Fruit fly (Drosophila melanogaster): ENCODE measurements around the gene para.

The para gene

dm6 chrX:16441245-16441644, 91.7 kb downstream of the para start, which contains the start of the genes Cdc50 and rngo (continued):
- TF ChIP-seq CG1529 (GFP tag; optimal IDR thresholded peaks at IDR 0.05) (no peak), NfI (GFP tag; optimal IDR thresholded peaks at IDR 0.05) (no peak), CG2678 (tag; optimal IDR thresholded peaks at IDR 0.05) (no peak), TFAM (GFP tag; optimal IDR thresholded peaks at IDR 0.05) (no peak), CG3163 (GFP tag; optimal IDR thresholded peaks at IDR 0.05) (no peak), zfh1 (GFP tag; IDR thresholded peaks at IDR 0.05) (no peak), CG2202 (tag; optimal IDR thresholded peaks at IDR 0.05) (no peak), CG17361 (GFP tag; IDR thresholded peaks at IDR 0.05) (no peak), Dfd (GFP tag; optimal IDR thresholded peaks at IDR 0.05) (no peak), psq (GFP tag; optimal IDR thresholded peaks at IDR 0.05) (no peak), org-1 (GFP tag; optimal IDR thresholded peaks at IDR 0.05) (no peak), CG11456 (GFP tag; IDR thresholded peaks at IDR 0.05) (no peak), amos (GFP tag; IDR thresholded peaks at IDR 0.05; ENCODE audit: partially characterized antibody) (peak; percentile 92), lmd (GFP tag; IDR thresholded peaks at IDR 0.05) (no peak), CG12391 (tag; optimal IDR thresholded peaks at IDR 0.05) (peak; percentile 56), CG18619 (GFP tag; optimal IDR thresholded peaks at IDR 0.05) (no peak), Neu2 (GFP tag; optimal IDR thresholded peaks at IDR 0.05; ENCODE audit: borderline replicate concordance) (no peak), trh (GFP tag; optimal IDR thresholded peaks at IDR 0.05) (no peak), NFAT (GFP tag; IDR thresholded peaks at IDR 0.05) (no peak), seq (GFP tag; IDR thresholded peaks at IDR 0.05) (no peak), nmo (GFP tag; optimal IDR thresholded peaks at IDR 0.05) (peak; percentile 72), Jarid2 (GFP tag; optimal IDR thresholded peaks at IDR 0.05) (no peak), salm (tag; optimal IDR thresholded peaks at IDR 0.05) (no peak), vvl (GFP tag; IDR thresholded peaks at IDR 0.05) (no peak), schlank (tag; optimal IDR thresholded peaks at IDR 0.05) (no peak), CG8281 (tag; optimal IDR thresholded peaks at IDR 0.05) (no peak), Antp (GFP tag; optimal IDR thresholded peaks at IDR 0.05) (no peak), sens-2 (GFP tag; IDR thresholded peaks at IDR 0.05) (no peak), grn (GFP tag; optimal IDR thresholded peaks at IDR 0.05) (peak; percentile 34), sqz (GFP tag; optimal IDR thresholded peaks at IDR 0.05) (no peak), Bteb2 (GFP tag; optimal IDR thresholded peaks at IDR 0.05) (no peak), CG17612 (GFP tag; IDR thresholded peaks at IDR 0.05) (no peak), CG8089 (GFP tag; optimal IDR thresholded peaks at IDR 0.05) (no peak), CG1792 (GFP tag; optimal IDR thresholded peaks at IDR 0.05) (no peak), cato (GFP tag; optimal IDR thresholded peaks at IDR 0.05; ENCODE audit: borderline replicate concordance) (no peak), fd64A (GFP tag; optimal IDR thresholded peaks at IDR 0.05) (no peak), CG32767 (GFP tag; IDR thresholded peaks at IDR 0.05) (no peak), D19B (GFP tag; optimal IDR thresholded peaks at IDR 0.05) (no peak), Gug (GFP tag; IDR thresholded peaks at IDR 0.05) (no peak), dpn (GFP tag; optimal IDR thresholded peaks at IDR 0.05) (peak; percentile 5 to 46), Hsf (GFP tag; optimal IDR thresholded peaks at IDR 0.05) (peak; percentile 29), h (optimal IDR thresholded peaks at IDR 0.05) (no peak), CG4424 (GFP tag; optimal IDR thresholded peaks at IDR 0.05) (no peak), CTCF (GFP tag; optimal IDR thresholded peaks at IDR 0.05) (peak; percentile 46), CG5953 (GFP tag; IDR thresholded peaks at IDR 0.05) (no peak), corto (GFP tag; optimal IDR thresholded peaks at IDR 0.05) (no peak), abd-A (tag; optimal IDR thresholded peaks at IDR 0.05) (no peak), onecut (GFP tag; IDR thresholded peaks at IDR 0.05) (no peak), Dip3 (GFP tag; optimal IDR thresholded peaks at IDR 0.05) (no peak), HLH54F (GFP tag; optimal IDR thresholded peaks at IDR 0.05) (no peak), C15 (GFP tag; IDR thresholded peaks at IDR 0.05) (no peak), sisA (GFP tag; IDR thresholded peaks at IDR 0.05) (no peak), CG11695 (GFP tag; IDR thresholded peaks at IDR 0.05) (no peak), CG4404 (GFP tag; IDR thresholded peaks at IDR 0.05) (no peak)

All from whole organism, embryonic.